Worm (Caenorhabditis elegans) whole organism, early embryonic: Measurements from ENCODE around the gene F09G2.8.

Experiments used
- B0310.2 ChIP-seq: sonication (generic microtip); optimal IDR thresholded peaks from 2 replicates; lab custom pipeline; 2016; ENCODE audit warnings: mild to moderate bottlenecking, missing genetic modification characterization, missing compliant biosample characterization
- F13C5.2 ChIP-seq: sonication (generic microtip); optimal IDR thresholded peaks from 2 replicates; lab custom pipeline; 2017; ENCODE audit warnings: mild to moderate bottlenecking, missing genetic modification characterization, inconsistent platforms, missing compliant biosample characterization
- aly-1 ChIP-seq: sonication (generic microtip); optimal IDR thresholded peaks from 2 replicates; lab custom pipeline; 2016; ENCODE audit warnings: missing genetic modification characterization, missing compliant biosample characterization
- ama-1 ChIP-seq: fragments of 150-350 bp; optimal IDR thresholded peaks from 2 replicates; lab custom pipeline; 2014
- ceh-13 ChIP-seq: fragments of 200-800 bp; sonication (Bioruptor generic); optimal IDR thresholded peaks from 2 replicates; lab custom pipeline; 2018; ENCODE audit warnings: mild to moderate bottlenecking, missing genetic modification characterization, missing compliant biosample characterization
- ceh-36 ChIP-seq: sonication (generic microtip); optimal IDR thresholded peaks from 2 replicates; lab custom pipeline; 2016; ENCODE audit warnings: missing genetic modification characterization, inconsistent platforms, missing compliant biosample characterization
- ets-7 ChIP-seq: sonication (generic microtip); optimal IDR thresholded peaks from 2 replicates; lab custom pipeline; 2016; ENCODE audit warnings: missing genotype, missing genetic modification characterization, missing compliant biosample characterization
- flt-1 ChIP-seq: fragments of 200-800 bp; sonication (Bioruptor generic); IDR thresholded peaks from 2 replicates; pipeline ENCODE4 v1.3.6; 2022; ENCODE audit warnings: missing genetic modification characterization, missing compliant biosample characterization
- hmbx-1 ChIP-seq: sonication (generic microtip); optimal IDR thresholded peaks from 2 replicates; lab custom pipeline; 2016; ENCODE audit warnings: mild to moderate bottlenecking, missing genetic modification characterization, missing compliant biosample characterization
- hmg-4 ChIP-seq: fragments of 200-800 bp; sonication (Bioruptor generic); optimal IDR thresholded peaks from 2 replicates; lab custom pipeline; 2018; ENCODE audit warnings: mild to moderate bottlenecking, missing genetic modification characterization, missing compliant biosample characterization
- hnd-1 ChIP-seq: sonication (generic microtip); optimal IDR thresholded peaks from 2 replicates; lab custom pipeline; 2016; ENCODE audit warnings: missing genetic modification characterization, missing compliant biosample characterization
- pes-1 ChIP-seq: fragments of 200-800 bp; sonication (Bioruptor generic); IDR thresholded peaks from 2 replicates; pipeline ENCODE4 v1.3.6; 2022; ENCODE audit warnings: missing genetic modification reagents, missing genetic modification characterization, missing compliant biosample characterization
- scrt-1 ChIP-seq: fragments of 200-800 bp; sonication (Bioruptor generic); IDR thresholded peaks from 2 replicates; pipeline ENCODE4 v1.3.6; 2022; ENCODE audit warnings: missing genetic modification characterization, missing compliant biosample characterization
- sea-1 ChIP-seq: fragments of 200-800 bp; sonication (Bioruptor generic); conservative IDR thresholded peaks from 2 replicates; pipeline ENCODE4 v1.3.6; 2022; ENCODE audit warnings: missing genetic modification characterization, missing compliant biosample characterization
- tbx-11 ChIP-seq: fragments of 200-800 bp; sonication (Bioruptor generic); IDR thresholded peaks from 2 replicates; pipeline ENCODE4 v1.3.6; 2022; ENCODE audit warnings: missing genetic modification characterization, missing compliant biosample characterization
- tbx-37 ChIP-seq: fragments of 200-800 bp; sonication (Bioruptor generic); conservative IDR thresholded peaks from 2 replicates; pipeline ENCODE4 v1.3.6; 2022; ENCODE audit warnings: missing genetic modification reagents, missing genetic modification characterization, missing compliant biosample characterization
- tra-4 ChIP-seq: sonication (generic microtip); optimal IDR thresholded peaks from 2 replicates; lab custom pipeline; 2017; ENCODE audit warnings: missing genetic modification characterization, missing compliant biosample characterization

F09G2.8 gene

ce11 chrV:7193562-7193961 lies at the start of gene F09G2.8:
TSS of gene F09G2.8 (minus strand) at chrV:7193662.
- no peak for TF ChIP-seq hnd-1
- no peak for TF ChIP-seq tbx-37 (GFP tag; lab: Robert Waterston, UW)
- TF ChIP-seq tbx-11 (GFP tag; lab: Robert Waterston, UW): no peak
- TF ChIP-seq ama-1 (lab: Kevin White, UChicago): no peak
- no peak for TF ChIP-seq flt-1 (GFP tag; lab: Robert Waterston, UW)
- no peak for TF ChIP-seq ceh-13 (GFP tag; lab: Kevin White, UChicago)
- TF ChIP-seq tra-4 (tag; lab: Kevin White, UChicago): no peak
- no peak for TF ChIP-seq ets-7 (tag; lab: Kevin White, UChicago)
- TF ChIP-seq hmg-4: no peak
- no peak for TF ChIP-seq B0310.2 (tag; lab: Kevin White, UChicago)
- TF ChIP-seq F13C5.2 (tag; lab: Kevin White, UChicago): no peak
- TF ChIP-seq aly-1 (tag; lab: Kevin White, UChicago): no peak
- no peak for TF ChIP-seq hmbx-1
- TF ChIP-seq scrt-1 (GFP tag; lab: Robert Waterston, UW): no peak

ce11 chrV:7239471-7239870 lies 46.0 kb upstream of the F09G2.8 start, which contains the start of gene C05C8.1:
TSS of gene C05C8.1 (plus strand) at chrV:7239771.
- TF ChIP-seq tbx-11 (GFP tag; lab: Robert Waterston, UW) (no peak), tbx-37 (GFP tag; lab: Robert Waterston, UW) (no peak), pes-1 (no peak)

ce11 chrV:7237133-7237532 lies 43.7 kb upstream of the F09G2.8 start, which contains the start of gene hyls-1:
TSS of gene hyls-1 (plus strand) at chrV:7237381.
- TF ChIP-seq hmg-4 (peak; percentile 5), tbx-37 (GFP tag; lab: Robert Waterston, UW) (peak; percentile 41; the same call in 1 of the 2 replicates), F13C5.2 (tag; lab: Kevin White, UChicago) (peak; percentile 60), tbx-11 (GFP tag; lab: Robert Waterston, UW) (no peak), sea-1 (no peak)

- no peak for TF ChIP-seq ceh-36 (tag; lab: Kevin White, UChicago)
- TF ChIP-seq tbx-37 (GFP tag; lab: Robert Waterston, UW): no peak
- no peak for TF ChIP-seq tbx-11 (GFP tag; lab: Robert Waterston, UW)
- TF ChIP-seq pes-1: no peak
- no peak for TF ChIP-seq ets-7 (tag; lab: Kevin White, UChicago)
- no peak for TF ChIP-seq ama-1 (lab: Kevin White, UChicago)
- TF ChIP-seq F13C5.2 (tag; lab: Kevin White, UChicago): no peak
- no peak for TF ChIP-seq flt-1 (GFP tag; lab: Robert Waterston, UW)
- TF ChIP-seq hmg-4: no peak
- no peak for TF ChIP-seq scrt-1 (GFP tag; lab: Robert Waterston, UW)
- TF ChIP-seq ceh-13 (GFP tag; lab: Kevin White, UChicago): no peak
- no peak for TF ChIP-seq tra-4 (tag; lab: Kevin White, UChicago)
- TF ChIP-seq hmbx-1: no peak
- TF ChIP-seq sea-1: no peak
- no peak for TF ChIP-seq aly-1 (tag; lab: Kevin White, UChicago)
Observed at ce11 chrV:7237094-7237132, 43.5 kb upstream of the F09G2.8 start, which contains the start of gene hpo-9. TSS of gene hpo-9 (minus strand) at chrV:7237130.

- no peak for TF ChIP-seq B0310.2 (tag; lab: Kevin White, UChicago)
- no peak for TF ChIP-seq ceh-36 (tag; lab: Kevin White, UChicago)
- TF ChIP-seq hmg-4: no peak
- TF ChIP-seq pes-1: no peak
- TF ChIP-seq scrt-1 (GFP tag; lab: Robert Waterston, UW): no peak
- TF ChIP-seq tbx-11 (GFP tag; lab: Robert Waterston, UW): no peak
Observed at ce11 chrV:7236694-7237093, 43.2 kb upstream of the F09G2.8 start.

ce11 chrV:7234726-7235125 lies 41.3 kb upstream of the F09G2.8 start, which contains the start of gene C05C8.5:
TSS of gene C05C8.5 (minus strand) at chrV:7234826.
- TF ChIP-seq B0310.2 (tag; lab: Kevin White, UChicago): no peak
- no peak for TF ChIP-seq ama-1 (lab: Kevin White, UChicago)

- no peak for TF ChIP-seq tbx-11 (GFP tag; lab: Robert Waterston, UW)
Observed at ce11 chrV:7231524-7231923, 38.1 kb upstream of the F09G2.8 start.

ce11 chrV:7230847-7231246 lies 37.4 kb upstream of the F09G2.8 start, which contains the start of the genes gei-6 and krr-1:
TSS of gene gei-6 (minus strand) at chrV:7230848.
TSS of gene krr-1 (plus strand) at chrV:7231190.
- TF ChIP-seq B0310.2 (tag; lab: Kevin White, UChicago): peak; percentile 66
- TF ChIP-seq tbx-11 (GFP tag; lab: Robert Waterston, UW): peak; percentile 92
- TF ChIP-seq ceh-13 (GFP tag; lab: Kevin White, UChicago): peak; percentile 73
- TF ChIP-seq tbx-37 (GFP tag; lab: Robert Waterston, UW): peak; percentile 88
- peak; percentile 87 for TF ChIP-seq ceh-36 (tag; lab: Kevin White, UChicago)
- peak; percentile 90 for TF ChIP-seq pes-1
- no peak for TF ChIP-seq ama-1 (lab: Kevin White, UChicago)
- TF ChIP-seq tra-4 (tag; lab: Kevin White, UChicago): no peak
- TF ChIP-seq aly-1 (tag; lab: Kevin White, UChicago): peak; percentile 22
- peak; percentile 90 for TF ChIP-seq sea-1
- TF ChIP-seq hmbx-1: peak; percentile 31
- TF ChIP-seq F13C5.2 (tag; lab: Kevin White, UChicago): peak; percentile 90
- TF ChIP-seq flt-1 (GFP tag; lab: Robert Waterston, UW): peak; percentile 84
- TF ChIP-seq ets-7 (tag; lab: Kevin White, UChicago): no peak
- peak; percentile 83 for TF ChIP-seq hmg-4
- peak; percentile 70 for TF ChIP-seq hnd-1
- peak; percentile 85 for TF ChIP-seq scrt-1 (GFP tag; lab: Robert Waterston, UW)

- TF ChIP-seq ama-1 (lab: Kevin White, UChicago): peak; percentile 75
- TF ChIP-seq tra-4 (tag; lab: Kevin White, UChicago): no peak
Observed at ce11 chrV:7225894-7226293, 32.4 kb upstream of the F09G2.8 start.
